Worm (Caenorhabditis elegans) whole organism, L2 larva: ENCODE data around the gene C23G10.11.

Source experiments
- C34F6.9 ChIP-seq: fragments of 150-350 bp; optimal IDR thresholded peaks from 2 replicates; lab custom pipeline; 2014; ENCODE audit warnings: missing biosample characterization, missing genetic modification characterization
- F13H6.1 ChIP-seq: sonication (generic microtip); optimal IDR thresholded peaks from 2 replicates; lab custom pipeline; 2016; ENCODE audit warnings: missing genetic modification characterization, missing compliant biosample characterization
- R02D3.7 ChIP-seq: fragments of 150-350 bp; optimal IDR thresholded peaks from 2 replicates; lab custom pipeline; 2014; ENCODE audit warnings: missing biosample characterization, missing genetic modification characterization
- Y55F3AM.14 ChIP-seq: fragments of 200-800 bp; sonication (Bioruptor generic); optimal IDR thresholded peaks from 2 replicates; lab custom pipeline; 2018; ENCODE audit warnings: mild to moderate bottlenecking, missing genetic modification characterization, missing compliant biosample characterization
- ZK546.5 ChIP-seq: sonication (generic microtip); optimal IDR thresholded peaks from 2 replicates; lab custom pipeline; 2017; ENCODE audit warnings: missing biosample characterization, missing genetic modification characterization
- alr-1 ChIP-seq: fragments of 150-350 bp; optimal IDR thresholded peaks from 2 replicates; lab custom pipeline; 2014; ENCODE audit warnings: missing biosample characterization, missing genetic modification characterization
- aly-2 ChIP-seq: fragments of 150-350 bp; optimal IDR thresholded peaks from 2 replicates; lab custom pipeline; 2014; ENCODE audit warnings: missing biosample characterization, missing genetic modification characterization
- ama-1 ChIP-seq: fragments of 150-350 bp; optimal IDR thresholded peaks from 2 replicates; lab custom pipeline; 2018; ENCODE audit warnings: inconsistent platforms
- blmp-1 ChIP-seq: sonication (generic microtip); optimal IDR thresholded peaks from 2 replicates; lab custom pipeline; 2017; ENCODE audit warnings: missing genetic modification characterization, mild to moderate bottlenecking, missing compliant biosample characterization, antibody characterized with exemption, moderate library complexity; ENCODE audit not compliant: insufficient read depth
- ceh-16 ChIP-seq: fragments of 150-350 bp; optimal IDR thresholded peaks from 2 replicates; lab custom pipeline; 2014; ENCODE audit warnings: missing biosample characterization, missing genetic modification characterization
- ceh-82 ChIP-seq: fragments of 150-350 bp; optimal IDR thresholded peaks from 2 replicates; lab custom pipeline; 2014; ENCODE audit warnings: missing biosample characterization, missing genetic modification characterization
- crh-2 ChIP-seq: sonication (generic microtip); optimal IDR thresholded peaks from 2 replicates; lab custom pipeline; 2017; ENCODE audit warnings: missing biosample characterization, missing genetic modification characterization
- dmd-4 ChIP-seq: sonication (generic microtip); optimal IDR thresholded peaks from 2 replicates; lab custom pipeline; 2017; ENCODE audit warnings: missing biosample characterization, missing genetic modification characterization
- egl-27 ChIP-seq: sonication (generic microtip); optimal IDR thresholded peaks from 3 replicates; lab custom pipeline; 2017; ENCODE audit warnings: missing biosample characterization, missing genetic modification reagents, missing genetic modification characterization
- elt-1 ChIP-seq: fragments of 150-350 bp; optimal IDR thresholded peaks from 2 replicates; lab custom pipeline; 2014; ENCODE audit warnings: missing biosample characterization, missing genetic modification characterization
- elt-3 ChIP-seq: sonication (generic microtip); optimal IDR thresholded peaks from 2 replicates; lab custom pipeline; 2017; ENCODE audit warnings: missing biosample characterization, missing genetic modification characterization
- fos-1 ChIP-seq: fragments of 150-350 bp; optimal IDR thresholded peaks from 2 replicates; lab custom pipeline; 2014; ENCODE audit warnings: missing biosample characterization, missing genetic modification characterization
- gmeb-1 ChIP-seq: fragments of 150-350 bp; optimal IDR thresholded peaks from 2 replicates; lab custom pipeline; 2014; ENCODE audit warnings: missing biosample characterization, missing genetic modification characterization
- lin-11 ChIP-seq: fragments of 150-350 bp; sonication (generic microtip); optimal IDR thresholded peaks from 2 replicates; lab custom pipeline; 2014; ENCODE audit warnings: missing biosample characterization, missing genetic modification characterization, inconsistent platforms, mixed read lengths
- lin-13 ChIP-seq: fragments of 150-350 bp; optimal IDR thresholded peaks from 2 replicates; lab custom pipeline; 2014; ENCODE audit warnings: missing biosample characterization, missing genetic modification reagents, missing genetic modification characterization
- lin-39 ChIP-seq: fragments of 150-350 bp; optimal IDR thresholded peaks from 2 replicates; lab custom pipeline; 2014; ENCODE audit warnings: missing biosample characterization, missing genetic modification reagents, missing genetic modification characterization
- lsy-2 ChIP-seq, 2 experiments: fragments of 150-350 bp in 1 of 2; sonication (generic microtip) in 1 of 2; optimal IDR thresholded peaks; 2 replicates each; lab custom pipeline; 2014 to 2017; ENCODE audit warnings: missing biosample characterization in 2 of 2, missing genetic modification characterization in 2 of 2
- mab-5 ChIP-seq: fragments of 150-350 bp; optimal IDR thresholded peaks from 2 replicates; lab custom pipeline; 2014; ENCODE audit warnings: missing biosample characterization, missing genetic modification characterization
- mbf-1 ChIP-seq: sonication (generic microtip); optimal IDR thresholded peaks from 2 replicates; lab custom pipeline; 2017; ENCODE audit warnings: missing biosample characterization, missing genetic modification characterization
- mdl-1 ChIP-seq, 2 experiments: fragments of 150-350 bp in 1 of 2; sonication (generic microtip) in 1 of 2; optimal IDR thresholded peaks; 2 replicates each; lab custom pipeline; 2017; ENCODE audit warnings: missing biosample characterization in 2 of 2, missing genetic modification characterization in 2 of 2
- nhr-10 ChIP-seq: sonication (generic microtip); optimal IDR thresholded peaks from 2 replicates; lab custom pipeline; 2017; ENCODE audit warnings: missing biosample characterization, missing genetic modification characterization
- nhr-11 ChIP-seq: fragments of 150-350 bp; optimal IDR thresholded peaks from 2 replicates; lab custom pipeline; 2014; ENCODE audit warnings: missing biosample characterization, missing genetic modification characterization
- nhr-12 ChIP-seq: fragments of 150-350 bp; optimal IDR thresholded peaks from 2 replicates; lab custom pipeline; 2014; ENCODE audit warnings: missing biosample characterization, missing genetic modification characterization
- nhr-129 ChIP-seq: fragments of 150-350 bp; optimal IDR thresholded peaks from 2 replicates; lab custom pipeline; 2014; ENCODE audit warnings: missing biosample characterization, missing genetic modification characterization
- nhr-21 ChIP-seq: fragments of 150-350 bp; optimal IDR thresholded peaks from 2 replicates; lab custom pipeline; 2014; ENCODE audit warnings: missing biosample characterization, missing genetic modification characterization
- nhr-23 ChIP-seq: fragments of 150-350 bp; optimal IDR thresholded peaks from 2 replicates; lab custom pipeline; 2014; ENCODE audit warnings: missing biosample characterization, missing genetic modification reagents, missing genetic modification characterization
- nhr-237 ChIP-seq: fragments of 150-350 bp; optimal IDR thresholded peaks from 2 replicates; lab custom pipeline; 2014; ENCODE audit warnings: missing biosample characterization, missing genetic modification characterization
- nhr-25 ChIP-seq: fragments of 150-350 bp; sonication (generic microtip); optimal IDR thresholded peaks from 3 replicates; lab custom pipeline; 2014; ENCODE audit warnings: missing biosample characterization, missing genetic modification characterization
- nhr-6 ChIP-seq: fragments of 150-350 bp; optimal IDR thresholded peaks from 2 replicates; lab custom pipeline; 2014; ENCODE audit warnings: missing biosample characterization, missing genetic modification characterization
- nhr-77 ChIP-seq: fragments of 150-350 bp; optimal IDR thresholded peaks from 2 replicates; lab custom pipeline; 2014; ENCODE audit warnings: missing biosample characterization, missing genetic modification characterization
- peb-1 ChIP-seq: fragments of 150-350 bp; optimal IDR thresholded peaks from 2 replicates; lab custom pipeline; 2014; ENCODE audit warnings: missing biosample characterization, missing genetic modification characterization
- sem-4 ChIP-seq: fragments of 150-350 bp; optimal IDR thresholded peaks from 2 replicates; lab custom pipeline; 2014; ENCODE audit warnings: missing biosample characterization, missing genetic modification reagents, missing genetic modification characterization
- skn-1 ChIP-seq: sonication (generic microtip); optimal IDR thresholded peaks from 2 replicates; lab custom pipeline; 2017; ENCODE audit warnings: missing biosample characterization, missing genetic modification characterization
- sma-3 ChIP-seq: sonication (generic microtip); optimal IDR thresholded peaks from 2 replicates; lab custom pipeline; 2016; ENCODE audit warnings: missing genetic modification reagents, missing genetic modification characterization, missing compliant biosample characterization
- sma-9 ChIP-seq, 2 experiments: fragments of 150-350 bp in 1 of 2; sonication (generic microtip) in 1 of 2; optimal IDR thresholded peaks; 2 replicates each; lab custom pipeline; 2014 to 2016; ENCODE audit warnings: missing genetic modification characterization in 2 of 2, mild to moderate bottlenecking in 1 of 2, missing biosample characterization in 1 of 2, missing compliant biosample characterization in 1 of 2, missing genetic modification reagents in 1 of 2, moderate library complexity in 1 of 2
- snpc-4 ChIP-seq: fragments of 150-350 bp; optimal IDR thresholded peaks from 2 replicates; lab custom pipeline; 2014; ENCODE audit warnings: missing biosample characterization, missing genetic modification characterization
- unc-39 ChIP-seq: fragments of 150-350 bp; optimal IDR thresholded peaks from 2 replicates; lab custom pipeline; 2014; ENCODE audit warnings: missing biosample characterization, missing genetic modification characterization
- unc-55 ChIP-seq: fragments of 150-350 bp; sonication (generic microtip); optimal IDR thresholded peaks from 3 replicates; lab custom pipeline; 2014; ENCODE audit warnings: missing biosample characterization, missing genetic modification reagents, missing genetic modification characterization
- unc-62 ChIP-seq: fragments of 150-350 bp; optimal IDR thresholded peaks from 2 replicates; lab custom pipeline; 2014; ENCODE audit warnings: missing biosample characterization, missing genetic modification reagents, missing genetic modification characterization
- zag-1 ChIP-seq: fragments of 150-350 bp; optimal IDR thresholded peaks from 2 replicates; lab custom pipeline; 2014; ENCODE audit warnings: missing biosample characterization, missing genetic modification characterization
- ztf-1 ChIP-seq: fragments of 200-800 bp; sonication (Bioruptor generic); conservative IDR thresholded peaks from 2 replicates; pipeline ENCODE4 v1.3.6; 2022; ENCODE audit warnings: missing genetic modification characterization, missing compliant biosample characterization
- ztf-11 ChIP-seq: sonication (generic microtip); optimal IDR thresholded peaks from 2 replicates; lab custom pipeline; 2017; ENCODE audit warnings: missing biosample characterization, missing genetic modification characterization
- ztf-4 ChIP-seq: fragments of 150-350 bp; optimal IDR thresholded peaks from 2 replicates; lab custom pipeline; 2014; ENCODE audit warnings: missing biosample characterization, missing genetic modification characterization

Gene C23G10.11

DNA sequence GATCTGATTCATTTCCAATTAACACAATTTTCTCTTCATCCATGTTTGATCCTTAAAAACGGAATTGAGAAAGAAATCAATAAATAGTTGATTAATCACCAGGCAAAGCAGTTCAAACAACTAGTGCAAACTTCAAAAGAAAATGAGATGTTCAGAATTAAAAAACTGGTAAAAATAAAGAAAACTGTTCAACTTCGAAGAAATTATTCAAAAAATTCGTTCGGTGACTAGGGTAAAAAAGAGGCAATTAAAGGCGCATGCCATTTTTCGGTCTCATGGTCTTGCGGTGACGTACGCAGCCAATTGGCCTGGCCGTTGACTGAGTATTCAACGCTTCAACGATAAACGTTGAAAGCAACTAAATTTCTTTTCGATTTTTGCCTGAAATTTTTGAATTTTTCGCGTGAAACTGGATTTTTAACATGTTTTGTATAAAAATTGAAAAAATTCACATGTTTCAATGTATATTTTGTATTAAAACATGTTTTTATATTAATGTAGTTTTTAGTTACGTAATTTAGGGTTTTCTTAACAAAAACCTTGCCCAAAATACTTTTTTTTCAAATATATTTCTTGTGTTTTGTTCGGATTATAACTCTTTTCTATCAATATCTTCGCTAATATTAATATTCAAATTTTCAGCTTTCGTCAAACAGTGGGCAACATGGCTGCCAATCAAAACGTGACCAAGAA, 9.1 kb downstream of the C23G10.11 start, which contains the start of the genes sna-3 and rps-3:
TSS of gene sna-3 (minus strand) at position 51 of the 693 bp plus-strand sequence.
TSS of gene rps-3 (plus strand) at position 643 of the 693 bp plus-strand sequence.
- TF ChIP-seq zag-1, result peak; percentile 10
- TF ChIP-seq elt-3 (tag; lab: Kevin White, UChicago), result no peak
- peak; percentile 70 for TF ChIP-seq fos-1 (tag; lab: Kevin White, UChicago)
- TF ChIP-seq nhr-129, result peak; percentile 91
- no peak for TF ChIP-seq alr-1
- TF ChIP-seq nhr-77 (tag; lab: Kevin White, UChicago), result no peak
- no peak for TF ChIP-seq nhr-6 (tag; lab: Kevin White, UChicago)
- TF ChIP-seq ztf-4 (tag; lab: Kevin White, UChicago), result no peak
- no peak for TF ChIP-seq ztf-11 (tag; lab: Kevin White, UChicago)
- no peak for TF ChIP-seq R02D3.7 (tag; lab: Kevin White, UChicago)
- TF ChIP-seq ceh-82 (tag; lab: Kevin White, UChicago), result no peak
- peak; percentile 73 for TF ChIP-seq nhr-25 (tag; lab: Kevin White, UChicago)
- TF ChIP-seq unc-55, result peak; percentile 93
- TF ChIP-seq gmeb-1 (tag; lab: Kevin White, UChicago), result peak; percentile 78
- TF ChIP-seq lsy-2 (tag; optimal IDR thresholded peaks at IDR 0.05; lab: Kevin White, UChicago), result peak; percentile 68 to 92
- TF ChIP-seq snpc-4 (tag; lab: Kevin White, UChicago), result peak; percentile 63
- TF ChIP-seq crh-2 (tag; lab: Kevin White, UChicago), result peak; percentile 90
- TF ChIP-seq ztf-1 (GFP tag; lab: Robert Waterston, UW), result no peak
- no peak for TF ChIP-seq mdl-1 (tag; optimal IDR thresholded peaks at IDR 0.05; lab: Kevin White, UChicago)
- no peak for TF ChIP-seq sem-4 (tag; lab: Kevin White, UChicago)
- TF ChIP-seq mab-5, result no peak
- TF ChIP-seq sma-3 (GFP tag; lab: Kevin White, UChicago), result peak; percentile 52
- TF ChIP-seq nhr-12 (tag; lab: Kevin White, UChicago), result no peak
- TF ChIP-seq peb-1 (tag; lab: Kevin White, UChicago), result no peak
- TF ChIP-seq elt-1, result no peak
- TF ChIP-seq unc-62 (GFP tag; lab: Kevin White, UChicago), result no peak
- TF ChIP-seq lin-13 (GFP tag; lab: Kevin White, UChicago), result peak; percentile 81
- peak; percentile 90 for TF ChIP-seq C34F6.9 (tag; lab: Kevin White, UChicago)
- TF ChIP-seq mbf-1 (tag; lab: Kevin White, UChicago), result no peak
- TF ChIP-seq egl-27 (tag; lab: Kevin White, UChicago), result peak; percentile 21
- peak; percentile 82 for TF ChIP-seq lin-11 (tag; lab: Kevin White, UChicago)
- TF ChIP-seq F13H6.1 (tag; lab: Kevin White, UChicago), result peak; percentile 64
- TF ChIP-seq blmp-1 (tag; lab: Kevin White, UChicago), result peak; percentile 8
- TF ChIP-seq ceh-16 (tag; lab: Kevin White, UChicago), result peak; percentile 52
- TF ChIP-seq ZK546.5 (tag; lab: Kevin White, UChicago), result peak; percentile 40
- TF ChIP-seq skn-1 (tag; lab: Kevin White, UChicago), result no peak
- TF ChIP-seq nhr-237 (tag; lab: Kevin White, UChicago), result no peak
- TF ChIP-seq sma-9 (GFP tag; optimal IDR thresholded peaks at IDR 0.05; lab: Kevin White, UChicago), result peak; percentile 55
- TF ChIP-seq sma-9 (tag; optimal IDR thresholded peaks at IDR 0.05; lab: Kevin White, UChicago), result no peak
- no peak for TF ChIP-seq nhr-23 (tag; lab: Kevin White, UChicago)
- no peak for TF ChIP-seq dmd-4 (tag; lab: Kevin White, UChicago)
- no peak for TF ChIP-seq Y55F3AM.14 (GFP tag; lab: Kevin White, UChicago)
- no peak for TF ChIP-seq aly-2 (tag; lab: Kevin White, UChicago)
- TF ChIP-seq nhr-10 (tag; lab: Kevin White, UChicago), result no peak
- no peak for TF ChIP-seq ama-1 (lab: Kevin White, UChicago)
- no peak for TF ChIP-seq nhr-11 (tag; lab: Kevin White, UChicago)
- no peak for TF ChIP-seq lin-39
- peak; percentile 64 for TF ChIP-seq nhr-21 (tag; lab: Kevin White, UChicago)
- TF ChIP-seq unc-39 (tag; lab: Kevin White, UChicago), result no peak
